Worm (Caenorhabditis elegans): ENCODE measurements around the gene F40B5.2.

- no peak for TF ChIP-seq F39B2.1 (GFP tag; IDR thresholded peaks at IDR 0.05)
- TF ChIP-seq gei-17 (GFP tag; optimal IDR thresholded peaks at IDR 0.05): no peak
- no peak for TF ChIP-seq pha-4 (tag; optimal IDR thresholded peaks at IDR 0.05)
- no peak for TF ChIP-seq ztf-6 (GFP tag; IDR thresholded peaks at IDR 0.05)
- TF ChIP-seq lin-40 (tag; optimal IDR thresholded peaks at IDR 0.05): no peak
- TF ChIP-seq tbp1 (GFP tag; optimal IDR thresholded peaks at IDR 0.05): no peak
- no peak for TF ChIP-seq mes-4 (tag; optimal IDR thresholded peaks at IDR 0.05)
- TF ChIP-seq nfya-1 (tag; optimal IDR thresholded peaks at IDR 0.05; ENCODE audit: borderline replicate concordance, insufficient read depth): no peak
- no peak for TF ChIP-seq zim-3 (tag; optimal IDR thresholded peaks at IDR 0.05)
- no peak for TF ChIP-seq cebp-2 (GFP tag; IDR thresholded peaks at IDR 0.05)
- no peak for TF ChIP-seq aptf-3 (GFP tag; IDR thresholded peaks at IDR 0.05)
Measured at ce11 chrX:8416819-8417218, 49.2 kb downstream of the F40B5.2 start, which contains the start of gene ced-8.
